Worm (Caenorhabditis elegans) whole organism, L4 larva: ENCODE results near the gene F42C5.4.
A peak's percentile ranks its signal among the peaks of the same experiment; 100 is the strongest.

Experiments
- daf-8 ChIP-seq: fragments of 200-800 bp; sonication (Bioruptor generic); IDR thresholded peaks from 2 replicates; pipeline ENCODE4 v1.3.6; 2022; ENCODE audit warnings: missing genetic modification characterization, missing compliant biosample characterization
- dmd-6 ChIP-seq: fragments of 200-800 bp; sonication (Bioruptor generic); IDR thresholded peaks from 2 replicates; pipeline ENCODE4 v1.3.6; 2022; ENCODE audit warnings: missing genetic modification reagents, missing genetic modification characterization, missing compliant biosample characterization
- fkh-10 ChIP-seq: fragments of 150-350 bp; optimal IDR thresholded peaks from 2 replicates; lab custom pipeline; 2014; ENCODE audit warnings: missing biosample characterization, missing genetic modification reagents, missing genetic modification characterization
- fos-1 ChIP-seq: fragments of 150-350 bp; optimal IDR thresholded peaks from 2 replicates; lab custom pipeline; 2014; ENCODE audit warnings: missing biosample characterization, missing genetic modification characterization
- lsy-2 ChIP-seq, 2 experiments: fragments of 150-350 bp in 1 of 2; sonication (generic microtip) in 1 of 2; optimal IDR thresholded peaks; 2 replicates each; lab custom pipeline; 2014 to 2017; ENCODE audit warnings: missing biosample characterization in 2 of 2, missing genetic modification characterization in 2 of 2
- mdl-1 ChIP-seq, 2 experiments: fragments of 150-350 bp in 1 of 2; sonication (generic microtip) in 1 of 2; optimal IDR thresholded peaks; 2 replicates each; lab custom pipeline; 2014 to 2017; ENCODE audit warnings: missing biosample characterization in 2 of 2, missing genetic modification characterization in 2 of 2
- mdt-29 ChIP-seq: fragments of 200-800 bp; sonication (Bioruptor generic); IDR thresholded peaks from 2 replicates; pipeline ENCODE4 v1.3.6; 2022; ENCODE audit warnings: missing genetic modification reagents, missing genetic modification characterization, missing compliant biosample characterization
- unc-39 ChIP-seq: sonication (generic microtip); optimal IDR thresholded peaks from 2 replicates; lab custom pipeline; 2017; ENCODE audit warnings: missing biosample characterization, missing genetic modification characterization
- unc-62 ChIP-seq, 3 experiments: fragments of 150-350 bp in 1 of 3; sonication (generic microtip); optimal IDR thresholded peaks in 2 of 3; peaks in 1 of 3; 1 replicate in 1 of 3; 2 replicates in 2 of 3; lab custom pipeline; 2014 to 2017; ENCODE audit warnings: missing biosample characterization in 3 of 3, missing genetic modification characterization in 3 of 3, missing genetic modification reagents in 3 of 3, missing genotype in 1 of 3

DNA sequence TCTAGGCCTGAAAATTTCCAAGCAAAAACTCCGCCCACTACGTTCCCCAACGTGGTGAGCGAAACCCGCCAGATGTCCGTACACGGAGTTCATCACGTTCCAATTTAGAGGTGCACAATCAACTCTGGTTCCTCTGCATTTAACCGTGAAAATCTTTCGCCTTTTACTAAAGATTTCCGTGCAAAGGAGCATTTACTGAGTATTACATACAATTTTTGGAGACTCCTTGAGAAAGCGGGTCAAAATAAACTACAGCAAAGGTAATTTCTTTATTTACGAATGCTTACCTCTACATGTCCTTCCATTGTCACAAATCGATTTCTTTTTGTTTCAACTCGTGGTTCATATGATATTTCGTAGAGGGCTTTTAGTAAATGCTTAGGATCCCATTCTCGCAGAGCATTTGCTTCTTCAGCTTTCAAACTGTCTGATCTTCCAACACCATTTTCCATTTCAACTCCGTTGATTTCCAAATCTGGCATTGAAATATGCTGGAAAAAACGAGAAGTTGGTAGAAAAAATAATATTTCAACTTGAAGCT, 24.8 kb upstream of the F42C5.4 start, which contains the start of gene F42C5.9:
- TF ChIP-seq mdl-1 (tag; optimal IDR thresholded peaks at IDR 0.05; lab: Kevin White, UChicago) (no peak), unc-62 (GFP tag; optimal IDR thresholded peaks at IDR 0.05 in 1 of 2; lab: Kevin White, UChicago) (peak in 1 of 2 experiments; percentile 76), unc-62 (tag; optimal IDR thresholded peaks at IDR 0.05; lab: Kevin White, UChicago) (no peak), mdt-29 (peak; percentile 20; the same call in 1 of the 2 replicates), lsy-2 (tag; optimal IDR thresholded peaks at IDR 0.05; lab: Kevin White, UChicago) (peak in 1 of 2 experiments; percentile 14), dmd-6 (GFP tag; lab: Robert Waterston, UW) (peak; percentile 22; the same call in 1 of the 2 replicates), daf-8 (GFP tag; lab: Robert Waterston, UW) (no peak), fkh-10 (no peak), fos-1 (tag; lab: Kevin White, UChicago) (no peak), unc-39 (tag; lab: Kevin White, UChicago) (no peak)
